Worm (Caenorhabditis elegans) whole organism, L1 larva: ENCODE data around the gene R148.3.

ENCODE experiments used
- aly-2 ChIP-seq: fragments of 150-350 bp; optimal IDR thresholded peaks from 2 replicates; lab custom pipeline; 2014; ENCODE audit warnings: missing biosample characterization, missing genetic modification characterization
- blmp-1 ChIP-seq: fragments of 150-350 bp; optimal IDR thresholded peaks from 2 replicates; lab custom pipeline; 2014; ENCODE audit warnings: missing biosample characterization, missing genetic modification characterization
- ceh-82 ChIP-seq, 3 experiments: fragments of 150-350 bp in 1 of 3; sonication (generic microtip) in 2 of 3; optimal IDR thresholded peaks; 2 replicates each; lab custom pipeline; 2014 to 2017; ENCODE audit warnings: missing biosample characterization in 3 of 3, missing genetic modification characterization in 3 of 3
- ces-1 ChIP-seq: fragments of 150-350 bp; optimal IDR thresholded peaks from 2 replicates; lab custom pipeline; 2014; ENCODE audit warnings: missing biosample characterization, missing genetic modification reagents, missing genetic modification characterization
- dsc-1 ChIP-seq: sonication (generic microtip); optimal IDR thresholded peaks from 2 replicates; lab custom pipeline; 2016; ENCODE audit warnings: mild to moderate bottlenecking, missing genetic modification characterization, missing compliant biosample characterization
- efl-1 ChIP-seq, 4 experiments: fragments of 150-350 bp; optimal IDR thresholded peaks in 3 of 4; peaks in 1 of 4; 1 replicate in 1 of 4; 2 replicates in 3 of 4; lab custom pipeline; 2014; ENCODE audit warnings: missing biosample characterization in 2 of 4, missing genetic modification characterization in 2 of 4, missing genetic modification reagents in 2 of 4
- egl-13 ChIP-seq: sonication (generic microtip); optimal IDR thresholded peaks from 2 replicates; lab custom pipeline; 2016; ENCODE audit warnings: missing genotype, missing genetic modification reagents, missing genetic modification characterization, missing compliant biosample characterization
- elt-2 ChIP-seq: sonication (generic microtip); optimal IDR thresholded peaks from 2 replicates; lab custom pipeline; 2016; ENCODE audit warnings: missing genetic modification characterization, mild to moderate bottlenecking, inconsistent platforms, missing compliant biosample characterization, missing genetic modification reagents
- ets-5 ChIP-seq: fragments of 200-800 bp; sonication (Bioruptor generic); IDR thresholded peaks from 2 replicates; pipeline ENCODE4 v1.3.6; 2022; ENCODE audit warnings: missing genetic modification characterization, missing compliant biosample characterization
- fkh-10 ChIP-seq: sonication (generic microtip); optimal IDR thresholded peaks from 2 replicates; lab custom pipeline; 2017; ENCODE audit warnings: missing biosample characterization, missing genetic modification reagents, missing genetic modification characterization
- fos-1 ChIP-seq: fragments of 150-350 bp; optimal IDR thresholded peaks from 2 replicates; lab custom pipeline; 2014; ENCODE audit warnings: missing biosample characterization, missing genetic modification characterization
- hlh-17 ChIP-seq: fragments of 200-800 bp; sonication (Bioruptor generic); optimal IDR thresholded peaks from 2 replicates; lab custom pipeline; 2018; ENCODE audit warnings: missing genetic modification characterization, mild to moderate bottlenecking, missing compliant biosample characterization, moderate library complexity, borderline replicate concordance
- irx-1 ChIP-seq: sonication (generic microtip); optimal IDR thresholded peaks from 2 replicates; lab custom pipeline; 2016; ENCODE audit warnings: missing genetic modification characterization, missing compliant biosample characterization
- isw-1 ChIP-seq: fragments of 200-800 bp; sonication (Bioruptor generic); IDR thresholded peaks from 2 replicates; pipeline ENCODE4 v1.3.6; 2022; ENCODE audit warnings: missing genetic modification characterization, missing compliant biosample characterization
- jun-1 ChIP-seq: fragments of 150-350 bp; optimal IDR thresholded peaks from 2 replicates; lab custom pipeline; 2014; ENCODE audit warnings: missing biosample characterization, missing genetic modification reagents, missing genetic modification characterization
- lin-14 ChIP-seq: fragments of 200-800 bp; sonication (Bioruptor generic); optimal IDR thresholded peaks from 2 replicates; lab custom pipeline; 2018; ENCODE audit warnings: mild to moderate bottlenecking, missing genetic modification characterization, moderate library complexity, missing compliant biosample characterization
- lin-39 ChIP-seq: fragments of 150-350 bp; optimal IDR thresholded peaks from 2 replicates; lab custom pipeline; 2014; ENCODE audit warnings: missing biosample characterization, missing genetic modification reagents, missing genetic modification characterization
- mef-2 ChIP-seq: fragments of 150-350 bp; optimal IDR thresholded peaks from 2 replicates; lab custom pipeline; 2014; ENCODE audit warnings: missing biosample characterization, missing genetic modification characterization
- nhr-11 ChIP-seq: fragments of 150-350 bp; optimal IDR thresholded peaks from 2 replicates; lab custom pipeline; 2014; ENCODE audit warnings: missing biosample characterization, missing genetic modification characterization
- nhr-12 ChIP-seq: sonication (generic microtip); optimal IDR thresholded peaks from 2 replicates; lab custom pipeline; 2017; ENCODE audit warnings: missing biosample characterization, missing genetic modification characterization
- nhr-19 ChIP-seq: fragments of 200-800 bp; sonication (Bioruptor generic); conservative IDR thresholded peaks from 2 replicates; pipeline ENCODE4 v1.3.6; 2022; ENCODE audit warnings: missing genetic modification characterization, missing compliant biosample characterization
- nhr-20 ChIP-seq: sonication (generic microtip); optimal IDR thresholded peaks from 2 replicates; lab custom pipeline; 2016; ENCODE audit warnings: mild to moderate bottlenecking, missing genetic modification characterization, missing compliant biosample characterization
- nhr-71 ChIP-seq: sonication (generic microtip); optimal IDR thresholded peaks from 2 replicates; lab custom pipeline; 2016; ENCODE audit warnings: mild to moderate bottlenecking, missing genetic modification characterization, moderate library complexity, missing compliant biosample characterization
- nhr-76 ChIP-seq: sonication (generic microtip); optimal IDR thresholded peaks from 2 replicates; lab custom pipeline; 2017; ENCODE audit warnings: missing biosample characterization, missing genetic modification characterization
- nhr-77 ChIP-seq: fragments of 150-350 bp; optimal IDR thresholded peaks from 2 replicates; lab custom pipeline; 2014; ENCODE audit warnings: missing biosample characterization, missing genetic modification characterization
- rnt-1 ChIP-seq: sonication (generic microtip); optimal IDR thresholded peaks from 2 replicates; lab custom pipeline; 2016; ENCODE audit warnings: mild to moderate bottlenecking, missing genetic modification characterization, moderate library complexity, missing compliant biosample characterization
- snu-23 ChIP-seq: sonication (generic microtip); optimal IDR thresholded peaks from 2 replicates; lab custom pipeline; 2016; ENCODE audit warnings: missing genetic modification characterization, missing compliant biosample characterization
- sptf-1 ChIP-seq: fragments of 150-350 bp; optimal IDR thresholded peaks from 2 replicates; lab custom pipeline; 2014; ENCODE audit warnings: missing biosample characterization, missing genetic modification characterization
- sup-37 ChIP-seq: fragments of 200-800 bp; sonication (Bioruptor generic); optimal IDR thresholded peaks from 2 replicates; lab custom pipeline; 2018; ENCODE audit warnings: mild to moderate bottlenecking, missing genetic modification characterization, missing compliant biosample characterization
- swsn-7 ChIP-seq: sonication (generic microtip); optimal IDR thresholded peaks from 2 replicates; lab custom pipeline; 2016; ENCODE audit warnings: missing genetic modification characterization, missing compliant biosample characterization
- tbx-2 ChIP-seq: sonication (generic microtip); optimal IDR thresholded peaks from 2 replicates; lab custom pipeline; 2016; ENCODE audit warnings: missing genetic modification characterization, missing compliant biosample characterization
- tlp-1 ChIP-seq: fragments of 150-350 bp; optimal IDR thresholded peaks from 2 replicates; lab custom pipeline; 2014; ENCODE audit warnings: missing biosample characterization, missing genetic modification characterization
- unc-130 ChIP-seq: fragments of 150-350 bp; optimal IDR thresholded peaks from 2 replicates; lab custom pipeline; 2017; ENCODE audit warnings: missing biosample characterization, missing genetic modification characterization, inconsistent platforms
- unc-62 ChIP-seq: fragments of 150-350 bp; optimal IDR thresholded peaks from 2 replicates; lab custom pipeline; 2014; ENCODE audit warnings: missing biosample characterization, missing genetic modification reagents, missing genetic modification characterization
- unc-86 ChIP-seq: sonication (generic microtip); optimal IDR thresholded peaks from 2 replicates; lab custom pipeline; 2016; ENCODE audit warnings: missing genetic modification characterization, missing compliant biosample characterization
- unc-98 ChIP-seq: fragments of 200-800 bp; sonication (Bioruptor generic); IDR thresholded peaks from 2 replicates; pipeline ENCODE4 v1.3.6; 2022; ENCODE audit warnings: missing genetic modification characterization, missing compliant biosample characterization
- xbp-1 ChIP-seq: sonication (generic microtip); optimal IDR thresholded peaks from 2 replicates; lab custom pipeline; 2016; ENCODE audit warnings: missing genetic modification characterization, missing compliant biosample characterization
- zag-1 ChIP-seq: fragments of 150-350 bp; optimal IDR thresholded peaks from 2 replicates; lab custom pipeline; 2014; ENCODE audit warnings: missing biosample characterization, missing genetic modification characterization
- ztf-11 ChIP-seq, 2 experiments: sonication (generic microtip); optimal IDR thresholded peaks; 2 replicates each; lab custom pipeline; 2016 to 2017; ENCODE audit warnings: missing genetic modification characterization in 2 of 2, missing biosample characterization in 1 of 2, missing compliant biosample characterization in 1 of 2

R148.3 gene

ce11 chrIII:3185232-3185631 is 10.1 kb downstream of the R148.3 start:
- TF ChIP-seq hlh-17 (GFP tag; lab: Kevin White, UChicago) (no peak), efl-1 (optimal IDR thresholded peaks at IDR 0.05; lab: Kevin White, UChicago) (no peak), efl-1 (GFP tag; optimal IDR thresholded peaks at IDR 0.05 in 1 of 2; lab: Kevin White, UChicago) (peak in 1 of 2 experiments; percentile 64)
- TF ChIP-seq, all 84 proteins: peak for 1

DNA sequence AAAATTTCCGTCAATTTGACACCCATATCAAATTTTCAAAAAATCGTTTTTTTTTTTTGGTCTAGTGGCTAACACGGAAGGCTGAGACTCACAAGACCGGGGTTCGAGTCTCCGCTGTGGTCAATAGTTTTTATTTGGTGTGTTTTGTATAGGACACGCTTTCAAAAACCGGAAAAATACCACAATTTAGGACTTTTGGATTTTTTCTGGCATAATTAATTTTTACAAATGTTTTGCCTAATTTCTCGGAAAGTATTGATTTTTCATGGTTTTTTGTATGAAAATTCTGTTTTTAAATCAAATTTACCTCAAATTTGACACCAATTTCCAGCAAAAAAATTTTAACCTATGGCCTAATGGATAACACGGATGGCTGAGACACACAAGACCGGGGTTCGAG is 10.8 kb downstream of the R148.3 start, which contains the start of gene mks-1:
Gene mks-1 (plus strand): TSS at position 301 of the 400 bp plus-strand sequence.
- TF ChIP-seq lin-14 (GFP tag; lab: Kevin White, UChicago), result no peak
- TF ChIP-seq nhr-71, result no peak
- TF ChIP-seq nhr-77 (tag; lab: Kevin White, UChicago), result no peak
- no peak for TF ChIP-seq hlh-17 (GFP tag; lab: Kevin White, UChicago)
- no peak for TF ChIP-seq elt-2 (tag; lab: Kevin White, UChicago)
- no peak for TF ChIP-seq aly-2 (tag; lab: Kevin White, UChicago)
- no peak for TF ChIP-seq tbx-2 (tag; lab: Kevin White, UChicago)
- no peak for TF ChIP-seq dsc-1 (tag; lab: Kevin White, UChicago)
- TF ChIP-seq ceh-82 (tag; optimal IDR thresholded peaks at IDR 0.05; lab: Kevin White, UChicago), result no peak
- no peak for TF ChIP-seq isw-1 (GFP tag; lab: Robert Waterston, UW)
- TF ChIP-seq snu-23, result no peak
- no peak for TF ChIP-seq irx-1 (tag; lab: Kevin White, UChicago)
- no peak for TF ChIP-seq nhr-11 (tag; lab: Kevin White, UChicago)
- no peak for TF ChIP-seq nhr-76 (tag; lab: Kevin White, UChicago)
- TF ChIP-seq fkh-10, result no peak
- no peak for TF ChIP-seq ces-1 (GFP tag; lab: Kevin White, UChicago)
- TF ChIP-seq unc-62 (GFP tag; lab: Kevin White, UChicago), result no peak
- TF ChIP-seq nhr-19 (GFP tag; lab: Robert Waterston, UW), result no peak

DNA sequence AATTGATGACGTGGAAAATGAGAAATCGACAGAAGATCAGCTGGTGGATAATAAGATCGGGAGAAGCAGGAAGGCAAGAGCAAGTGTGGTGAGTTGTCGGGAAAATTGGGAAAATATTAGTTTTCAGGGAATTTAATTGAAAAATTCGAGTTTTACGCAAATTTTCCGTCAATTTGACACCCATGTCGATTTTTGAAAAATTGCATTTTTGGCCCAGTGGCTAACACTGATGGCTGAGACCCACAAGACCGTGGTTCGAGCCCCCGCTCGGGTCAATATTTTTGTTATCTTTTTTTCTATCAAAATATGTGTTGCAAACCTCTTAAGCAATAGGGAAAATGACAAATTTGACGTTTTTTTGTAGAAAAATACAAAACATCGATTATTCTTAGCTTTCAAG is 13.4 kb downstream of the R148.3 start:
- TF ChIP-seq swsn-7 (tag; lab: Kevin White, UChicago) (no peak), mef-2 (tag; lab: Kevin White, UChicago) (no peak), tlp-1 (tag; lab: Kevin White, UChicago) (no peak), fos-1 (no peak), unc-98 (no peak), nhr-19 (GFP tag; lab: Robert Waterston, UW) (no peak)

- TF ChIP-seq tlp-1 (tag; lab: Kevin White, UChicago) (no peak), sup-37 (GFP tag; lab: Kevin White, UChicago) (no peak), egl-13 (tag; lab: Kevin White, UChicago) (no peak), xbp-1 (no peak), lin-39 (tag; lab: Kevin White, UChicago) (no peak), blmp-1 (no peak)
These were observed 15.5 kb downstream of the R148.3 start for ce11 chrIII:3190660-3191059.

DNA sequence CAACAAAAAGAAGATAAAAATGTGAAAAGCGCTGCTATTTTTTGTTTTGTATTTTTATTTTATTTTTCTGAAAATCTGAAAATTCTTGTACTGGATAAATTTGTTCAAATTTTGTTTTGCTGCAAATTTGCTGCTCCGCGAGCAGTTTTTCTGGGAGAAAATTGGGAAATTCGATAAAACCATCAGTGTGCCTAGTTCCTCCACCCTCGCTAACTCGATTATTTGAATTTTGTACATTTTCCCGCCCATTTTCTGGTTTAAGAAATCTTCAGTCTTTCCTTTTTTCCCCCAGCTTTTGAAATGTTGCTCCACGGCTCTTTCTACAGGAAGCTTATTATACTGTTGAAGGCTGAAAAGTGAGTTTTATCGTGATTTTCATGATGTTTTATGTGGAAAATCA is 16.1 kb downstream of the R148.3 start, which contains the start of gene R148.8:
Gene R148.8 (plus strand): TSS at position 301 of the 400 bp plus-strand sequence.
- TF ChIP-seq rnt-1 (tag; lab: Kevin White, UChicago), result no peak
- no peak for TF ChIP-seq jun-1 (tag; lab: Kevin White, UChicago)
- no peak for TF ChIP-seq nhr-12 (tag; lab: Kevin White, UChicago)
- TF ChIP-seq ztf-11 (tag; optimal IDR thresholded peaks at IDR 0.05; lab: Kevin White, UChicago), result no peak
- no peak for TF ChIP-seq unc-130 (tag; lab: Kevin White, UChicago)
- no peak for TF ChIP-seq zag-1 (tag; lab: Kevin White, UChicago)
- TF ChIP-seq nhr-20, result no peak
- TF ChIP-seq unc-86 (tag; lab: Kevin White, UChicago), result no peak
- TF ChIP-seq blmp-1, result no peak
- TF ChIP-seq sptf-1 (tag; lab: Kevin White, UChicago), result no peak
- TF ChIP-seq ets-5 (GFP tag; lab: Robert Waterston, UW), result no peak
- no peak for TF ChIP-seq snu-23
- TF ChIP-seq isw-1 (GFP tag; lab: Robert Waterston, UW), result no peak
